Worm (Caenorhabditis elegans): Measurements from ENCODE around the gene pfkb-1.2.

The pfkb-1.2 gene

DNA sequence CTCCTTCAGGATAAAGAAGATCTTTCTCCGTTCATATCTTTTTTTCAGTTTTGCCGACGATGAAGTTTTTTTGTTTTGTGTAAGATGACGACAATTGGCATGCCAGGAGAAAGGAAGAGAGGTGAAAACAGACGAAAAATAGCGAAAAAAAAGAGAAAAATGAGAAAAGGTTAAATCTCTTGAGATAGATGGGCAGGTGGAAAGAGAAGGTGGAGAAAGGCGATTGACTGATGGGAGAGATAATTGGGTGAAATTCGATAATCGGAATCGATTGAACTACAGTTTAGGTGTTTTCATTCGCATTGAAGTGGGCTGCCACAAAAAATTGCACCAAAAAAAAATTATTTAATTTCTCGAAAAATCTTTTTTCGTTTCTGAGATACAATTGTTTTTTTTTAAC is 1.1 kb upstream of the pfkb-1.2 start:
- no peak for TF ChIP-seq unc-62 (GFP tag; optimal IDR thresholded peaks at IDR 0.05)

DNA sequence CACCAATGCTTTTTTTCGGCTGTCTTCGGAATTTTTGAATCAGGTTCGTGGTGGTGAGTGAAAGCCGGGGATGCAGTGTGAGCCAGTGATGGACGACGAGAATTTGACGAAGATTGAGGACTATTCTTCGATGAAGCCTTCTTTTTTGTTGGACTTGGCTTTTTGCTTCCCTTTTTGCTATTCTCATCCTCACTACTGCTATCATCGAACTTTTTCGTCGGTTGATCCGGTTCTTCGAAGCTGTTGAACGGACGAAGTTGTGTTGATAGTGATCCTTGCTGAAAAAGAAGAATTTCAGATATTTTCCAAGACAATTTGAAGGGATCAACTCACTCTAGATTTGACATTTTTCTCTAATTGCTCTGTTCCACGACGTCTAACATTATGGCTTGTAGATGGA is 2.4 kb downstream of the pfkb-1.2 start:
- no peak for TF ChIP-seq unc-62 (GFP tag; optimal IDR thresholded peaks at IDR 0.05)

DNA sequence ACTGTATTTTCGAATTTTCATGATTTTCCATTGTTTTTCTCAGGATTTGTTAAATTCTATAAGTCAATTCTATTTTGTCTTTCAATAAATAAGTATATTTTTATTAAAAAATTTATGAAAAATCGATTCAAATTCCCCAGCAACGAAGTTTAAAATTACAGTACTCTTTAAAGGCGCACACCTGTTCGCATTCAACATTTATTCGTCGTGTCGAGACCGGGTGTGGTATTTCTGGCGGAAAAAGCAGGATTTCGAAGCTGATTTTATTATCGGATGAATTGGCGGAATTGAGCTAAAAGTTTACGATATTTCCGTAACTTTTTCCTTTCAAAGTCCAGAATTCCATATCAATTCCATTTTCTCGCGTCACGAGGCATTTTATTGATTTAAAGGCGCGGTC is 3.7 kb downstream of the pfkb-1.2 start:
- no peak for TF ChIP-seq unc-62 (GFP tag; optimal IDR thresholded peaks at IDR 0.05)

DNA sequence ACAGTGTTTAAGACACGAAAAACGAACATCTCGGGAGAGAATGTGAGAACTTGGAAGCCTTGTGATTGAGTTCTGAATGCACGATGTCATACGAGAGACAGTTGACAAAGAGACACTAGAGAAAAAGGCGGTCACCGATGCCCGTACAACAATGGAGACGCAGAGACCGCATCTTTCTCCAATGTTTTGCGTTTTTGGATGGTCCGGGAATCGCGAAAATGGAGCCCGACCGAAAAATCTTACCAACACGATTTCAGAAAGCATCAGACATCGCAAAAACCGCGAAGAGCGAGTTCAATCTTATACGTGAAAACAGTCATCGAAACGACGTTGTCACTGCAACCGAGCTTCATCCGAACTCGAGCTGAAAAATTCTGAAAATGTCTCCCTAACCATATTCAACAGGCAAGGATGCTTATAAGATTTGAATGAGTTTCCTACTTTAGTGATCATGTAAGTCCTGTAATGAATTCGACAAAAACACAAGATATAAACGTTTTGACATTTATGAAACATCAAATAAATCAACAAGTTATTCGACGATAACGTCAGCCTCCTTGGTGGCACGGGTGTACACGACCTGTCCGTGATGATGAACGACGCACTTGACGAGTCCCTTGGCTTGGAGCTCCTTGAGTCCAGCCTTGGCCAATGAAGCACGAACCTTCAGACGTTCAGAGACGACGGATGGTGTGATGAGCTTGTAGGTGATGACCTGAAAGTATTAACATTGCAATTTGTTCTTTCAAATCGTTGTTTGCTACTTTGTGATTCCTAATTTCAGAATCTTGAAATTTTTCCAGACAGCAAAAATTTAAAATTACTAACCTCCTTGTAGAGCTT is 5.1 kb downstream of the pfkb-1.2 start, which contains the start of gene inx-7:
inx-7 (minus strand) TSS at position 37 of the 843 bp plus-strand sequence.
- no peak for TF ChIP-seq unc-62 (GFP tag; optimal IDR thresholded peaks at IDR 0.05)

DNA sequence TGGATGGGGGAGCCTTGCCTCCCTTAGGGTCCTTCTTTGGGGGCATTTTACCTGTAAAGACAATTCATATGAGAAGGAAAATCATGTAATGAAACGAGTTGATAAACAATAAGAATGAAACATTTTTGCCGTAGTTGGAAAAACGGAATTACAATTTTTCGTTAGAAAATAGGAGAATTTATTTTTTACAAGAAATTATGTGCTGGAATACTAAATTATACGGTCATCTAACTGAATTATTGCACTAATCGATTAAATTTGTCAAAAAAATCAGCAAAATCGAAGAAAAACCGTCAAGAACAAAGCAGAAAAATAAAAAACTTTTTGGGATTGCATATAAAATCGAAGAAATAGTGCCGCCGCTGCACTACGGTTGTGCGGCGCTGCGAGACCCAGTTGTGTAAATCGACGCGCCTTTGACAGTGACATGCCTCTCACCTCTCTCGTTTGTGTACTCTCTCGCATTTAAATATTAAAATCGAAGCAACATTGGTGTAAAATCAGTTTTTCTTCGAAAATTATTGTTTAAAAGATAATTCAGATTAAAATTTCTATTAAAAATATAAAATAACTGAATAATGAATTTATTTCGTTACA is 5.9 kb downstream of the pfkb-1.2 start, which contains the start of gene rps-25:
rps-25 (minus strand) TSS at position 51 of the 597 bp plus-strand sequence.
- no peak for TF ChIP-seq unc-62 (GFP tag; optimal IDR thresholded peaks at IDR 0.05)

DNA sequence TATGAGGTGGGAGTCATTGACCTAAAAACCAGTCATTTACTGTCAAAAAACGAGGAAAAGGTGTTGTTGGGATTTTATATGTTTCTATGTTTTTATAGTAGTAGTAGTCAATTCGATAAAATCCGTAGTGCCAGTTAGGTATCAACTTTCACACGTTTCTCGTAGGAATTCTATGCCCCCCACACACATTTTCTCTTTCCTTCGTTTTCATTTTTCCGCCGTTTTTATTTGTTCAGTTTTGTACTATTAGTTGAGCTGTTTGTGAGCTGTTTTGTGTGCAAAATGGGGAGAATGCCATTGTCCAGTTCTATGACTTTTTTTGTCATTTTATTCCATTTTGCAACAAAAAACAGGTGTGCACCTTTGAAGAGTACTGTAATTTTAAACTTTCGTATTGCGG is 7.0 kb downstream of the pfkb-1.2 start:
- no peak for TF ChIP-seq unc-62 (GFP tag; optimal IDR thresholded peaks at IDR 0.05)

DNA sequence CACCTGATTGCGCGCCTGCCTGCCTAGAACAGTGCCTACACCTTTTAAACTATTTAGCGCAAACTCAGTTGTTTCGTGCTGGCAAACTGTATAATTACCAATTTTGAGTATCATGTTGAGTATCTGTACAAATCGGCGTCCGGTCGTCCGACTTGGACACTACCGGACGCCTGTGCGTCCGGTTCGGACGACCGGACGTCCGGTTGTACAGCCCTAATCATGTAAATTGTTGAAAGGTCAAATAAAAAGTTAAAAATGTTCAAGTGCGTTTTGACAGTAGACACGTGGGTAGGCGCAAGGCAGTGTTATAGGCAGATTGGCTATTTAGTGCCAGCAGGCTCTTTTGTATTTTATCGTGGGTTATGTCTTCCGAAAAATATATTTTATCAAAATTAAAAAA is 8.2 kb downstream of the pfkb-1.2 start:
- TF ChIP-seq unc-62 (GFP tag; optimal IDR thresholded peaks at IDR 0.05) = no peak

DNA sequence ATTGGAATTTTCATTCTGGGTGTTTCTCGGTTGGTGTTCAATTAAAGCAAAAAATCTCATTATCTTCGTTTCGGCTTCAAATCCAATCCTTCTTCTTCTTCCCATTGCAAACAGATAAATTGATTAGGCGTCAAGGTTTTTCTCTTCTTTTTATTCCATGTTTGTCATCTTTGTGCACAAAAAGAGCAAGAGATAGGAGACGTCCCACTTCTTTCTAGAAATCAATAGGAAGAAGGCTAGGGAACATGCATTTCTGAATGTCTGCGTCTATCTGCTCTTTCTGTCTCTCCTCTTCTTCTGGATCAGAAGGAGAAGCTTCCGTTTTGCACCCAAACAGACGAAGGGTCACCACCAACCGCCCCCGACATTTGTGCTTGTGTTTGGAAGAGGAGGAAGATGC is 11.2 kb downstream of the pfkb-1.2 start:
- no peak for TF ChIP-seq unc-62 (GFP tag; optimal IDR thresholded peaks at IDR 0.05)

DNA sequence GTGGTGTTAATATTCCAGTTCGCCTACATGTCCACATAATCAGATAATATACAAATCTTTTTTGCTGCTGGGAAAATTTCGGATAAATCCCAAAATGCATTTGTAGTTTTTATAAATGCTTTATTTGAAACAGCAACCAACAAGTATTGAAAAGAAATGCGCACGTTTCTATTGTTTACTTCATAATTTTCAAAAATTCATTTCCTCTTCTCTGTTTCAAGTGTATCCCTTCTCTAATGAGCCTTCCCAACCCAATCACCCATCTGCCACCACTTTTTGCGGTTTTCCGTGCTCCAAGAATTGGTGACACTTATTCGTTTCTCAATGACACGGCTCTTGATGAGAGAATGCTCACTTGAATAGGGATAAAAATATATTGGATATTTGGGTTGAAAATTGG is 13.0 kb downstream of the pfkb-1.2 start:
- no peak for TF ChIP-seq unc-62 (GFP tag; optimal IDR thresholded peaks at IDR 0.05)

DNA sequence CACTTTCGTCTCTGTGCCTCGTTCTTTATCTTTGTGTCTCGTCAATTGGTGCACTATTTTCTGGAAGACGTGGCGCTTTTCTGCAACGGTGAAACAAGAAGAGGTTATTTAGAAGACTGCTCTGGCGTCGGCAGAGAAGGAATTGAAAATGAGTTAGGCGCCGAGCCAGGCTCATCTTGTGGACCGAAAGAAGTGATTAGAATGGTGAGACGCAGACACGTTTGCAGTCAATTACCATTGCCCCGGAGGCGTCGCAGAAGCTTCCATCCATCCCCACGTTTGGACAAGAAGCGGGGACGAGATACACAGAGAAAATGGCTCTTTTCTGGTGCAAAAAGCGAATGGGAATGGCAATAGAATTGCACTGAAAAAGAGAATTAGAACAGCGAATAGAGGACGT is 18.2 kb downstream of the pfkb-1.2 start:
- no peak for TF ChIP-seq unc-62 (GFP tag; optimal IDR thresholded peaks at IDR 0.05)

DNA sequence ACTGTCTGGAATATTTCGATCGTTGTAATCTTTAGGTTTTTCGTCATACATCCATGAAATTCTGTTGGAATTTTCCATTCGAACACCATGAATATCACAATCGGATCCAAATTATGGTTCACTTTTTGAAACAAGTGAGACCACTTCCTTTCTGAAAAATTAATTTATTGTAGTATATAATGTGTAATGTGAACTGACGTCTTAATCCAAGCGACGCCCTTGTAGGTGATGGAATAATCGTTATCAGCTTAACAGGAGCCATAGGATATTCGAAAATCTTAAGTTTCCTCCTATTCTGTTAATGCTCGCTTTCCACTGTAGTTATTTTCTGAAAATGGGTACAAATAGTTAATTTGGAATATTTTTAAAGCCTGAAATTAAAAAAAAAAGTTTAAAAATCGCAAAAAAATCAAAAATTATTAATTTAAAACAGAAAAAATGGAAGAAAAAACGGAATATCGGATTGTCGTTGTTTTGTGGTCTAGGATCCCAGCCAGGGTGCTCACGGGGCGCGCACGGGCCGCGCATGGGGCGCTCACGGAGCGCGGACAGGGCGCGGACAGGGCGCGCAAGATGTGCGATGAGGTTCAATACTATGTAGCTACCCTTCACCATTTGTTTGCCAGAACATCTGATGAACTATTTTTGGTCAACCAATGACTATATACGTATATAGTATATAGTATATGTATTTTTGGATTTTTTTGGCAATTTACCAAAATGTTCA is 20.7 kb downstream of the pfkb-1.2 start, which contains the start of gene K02B2.6:
K02B2.6 (minus strand) TSS at position 51 of the 727 bp plus-strand sequence.
- TF ChIP-seq unc-62 (GFP tag; optimal IDR thresholded peaks at IDR 0.05) = no peak

DNA sequence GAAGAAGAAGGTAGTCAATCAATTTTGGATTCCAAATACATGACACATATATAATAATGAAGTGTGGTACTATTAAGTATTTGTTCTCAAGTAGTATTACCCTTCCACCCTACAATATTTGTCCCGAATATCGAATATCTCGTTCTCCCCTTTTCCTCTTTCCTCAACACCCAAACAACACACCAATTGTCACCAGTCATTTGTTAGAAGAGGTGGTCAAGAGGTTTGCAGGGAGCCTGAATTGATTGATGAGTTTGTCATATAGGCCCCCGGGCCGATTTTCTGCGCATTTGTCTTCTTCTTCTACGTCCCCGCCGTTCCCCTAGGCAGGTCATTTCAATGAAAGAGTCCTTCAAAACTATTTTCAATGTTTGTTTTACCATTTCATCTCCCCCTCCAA is 22.6 kb downstream of the pfkb-1.2 start:
- no peak for TF ChIP-seq unc-62 (GFP tag; optimal IDR thresholded peaks at IDR 0.05)

DNA sequence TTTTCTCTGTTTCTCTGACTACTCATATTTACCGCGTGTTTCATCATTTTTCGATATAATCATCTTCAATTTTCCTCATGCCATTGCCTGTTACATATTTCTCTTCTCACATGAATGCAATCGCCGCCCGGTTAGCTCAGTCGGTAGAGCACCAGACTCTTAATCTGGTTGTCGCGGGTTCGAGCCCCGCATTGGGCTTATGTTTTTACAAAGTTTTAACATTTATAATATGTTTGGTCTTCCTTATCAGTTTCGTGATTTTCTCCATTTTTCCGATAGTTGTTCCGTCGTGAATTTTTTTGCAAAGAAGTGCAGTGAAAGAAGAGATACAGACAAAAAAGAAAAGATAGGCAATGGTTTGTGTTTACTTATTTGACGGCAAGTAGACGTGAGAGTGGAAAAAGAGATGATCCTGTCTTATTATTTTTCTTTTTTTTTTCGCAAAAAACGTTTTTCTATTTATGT is 25.3 kb downstream of the pfkb-1.2 start:
- TF ChIP-seq unc-62 (GFP tag; optimal IDR thresholded peaks at IDR 0.05) = no peak

DNA sequence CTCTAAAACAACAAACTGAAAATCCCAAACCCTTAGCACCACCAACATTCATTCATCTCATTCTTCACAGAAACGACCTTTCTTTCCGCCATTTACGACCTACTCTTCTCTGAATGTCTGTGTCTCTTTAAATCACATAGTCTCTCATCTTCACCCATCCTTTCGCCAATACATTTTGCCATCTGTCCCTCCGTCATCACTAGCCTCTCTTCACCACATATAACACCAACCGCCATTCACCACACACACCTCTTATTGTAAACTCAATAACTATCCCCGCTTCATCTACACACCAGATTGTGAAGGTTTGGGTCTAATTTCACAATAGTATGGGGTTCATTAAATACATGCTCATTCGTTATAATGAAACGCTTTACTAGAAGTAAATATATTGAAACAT is 28.8 kb downstream of the pfkb-1.2 start:
- no peak for TF ChIP-seq unc-62 (GFP tag; optimal IDR thresholded peaks at IDR 0.05)

DNA sequence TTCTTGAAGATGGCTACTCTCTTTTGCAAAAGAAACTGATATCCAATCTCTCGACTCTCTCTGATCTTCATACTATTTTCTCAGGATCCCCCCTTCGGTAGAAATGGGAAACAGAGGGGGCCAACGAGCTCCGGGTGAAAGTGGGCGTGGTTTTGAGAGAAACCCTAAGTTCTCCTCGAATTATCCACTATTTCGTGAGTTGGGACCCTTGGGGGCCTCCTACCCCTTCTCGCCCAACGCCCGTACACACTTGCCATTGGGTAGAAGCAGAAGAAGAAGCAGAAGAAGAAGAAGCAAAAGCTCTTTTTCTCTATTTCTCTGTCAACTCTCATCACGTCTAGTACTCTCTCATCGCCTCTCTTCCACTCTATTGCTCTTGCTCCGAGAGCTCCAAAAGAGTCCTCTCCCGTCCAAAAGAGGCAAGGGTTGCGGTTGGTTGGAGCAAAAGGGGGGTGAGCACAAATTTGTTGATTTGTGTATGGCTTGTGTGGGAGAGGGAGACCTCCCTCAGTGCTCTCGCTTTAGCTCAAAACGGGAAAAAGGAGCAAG is 32.3 kb downstream of the pfkb-1.2 start:
- no peak for TF ChIP-seq unc-62 (GFP tag; optimal IDR thresholded peaks at IDR 0.05)

DNA sequence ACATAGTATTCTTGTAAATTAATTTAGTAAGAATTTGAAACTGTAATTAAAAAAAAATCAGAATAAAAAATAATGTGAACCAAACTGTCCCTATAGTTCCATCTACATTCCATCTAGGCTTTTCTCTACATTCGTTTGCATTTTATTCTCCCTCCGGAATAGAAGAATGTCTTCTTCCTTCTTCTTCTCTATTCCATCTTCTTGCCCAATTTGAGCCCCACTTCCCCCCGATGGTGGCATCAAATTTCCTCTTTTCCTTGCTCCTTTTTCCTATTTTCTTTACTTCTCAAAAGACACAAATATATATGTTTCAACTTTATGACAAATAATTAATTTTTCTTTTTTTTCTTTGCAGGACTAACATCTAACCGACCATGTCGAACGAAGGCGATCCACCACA is 33.5 kb downstream of the pfkb-1.2 start, which contains the start of gene unc-44:
unc-44 (plus strand) TSS at position 356 of the 400 bp plus-strand sequence.
- no peak for TF ChIP-seq unc-62 (GFP tag; optimal IDR thresholded peaks at IDR 0.05)
